Worm (Caenorhabditis elegans): ENCODE data around the gene C03G6.21.

DNA sequence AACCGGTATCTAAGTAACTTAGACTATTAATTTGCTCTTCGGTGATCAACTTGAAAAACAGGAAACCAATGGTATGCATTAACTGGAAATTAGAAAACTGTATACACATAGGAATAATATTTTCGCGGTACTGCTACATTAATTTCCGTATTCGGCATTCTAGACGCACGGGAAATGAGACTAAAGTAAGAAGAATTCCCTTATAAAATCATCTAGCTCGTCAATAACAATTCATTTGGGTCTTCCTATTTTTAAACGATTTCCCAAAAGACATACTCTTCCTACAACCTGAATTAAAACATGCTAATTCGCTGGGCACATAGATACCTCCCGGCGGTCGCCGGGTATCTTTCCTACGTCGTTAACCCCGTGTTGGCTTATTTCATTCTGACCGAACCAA, 45.8 kb upstream of the C03G6.21 start, which contains the start of gene srj-13:
- TF ChIP-seq klf-2 (GFP tag; conservative IDR thresholded peaks at IDR 0.05), result no peak
- no peak for TF ChIP-seq cog-1 (tag; optimal IDR thresholded peaks at IDR 0.05)
- no peak for TF ChIP-seq ref-1 (GFP tag; conservative IDR thresholded peaks at IDR 0.05)
